Worm (Caenorhabditis elegans) whole organism, L4 larva: ENCODE results near the gene lin-15A.

Experiments
- F10B5.3 ChIP-seq: sonication (generic microtip); optimal IDR thresholded peaks from 2 replicates; lab custom pipeline; 2016; ENCODE audit warnings: mild to moderate bottlenecking, missing genetic modification characterization, missing compliant biosample characterization
- T20F7.1 ChIP-seq: fragments of 200-800 bp; sonication (Bioruptor generic); optimal IDR thresholded peaks from 2 replicates; lab custom pipeline; 2018; ENCODE audit warnings: mild to moderate bottlenecking, missing genetic modification characterization, missing compliant biosample characterization
- Y105C5A.15 ChIP-seq: fragments of 200-800 bp; sonication (Bioruptor generic); IDR thresholded peaks from 2 replicates; pipeline ENCODE4 v1.3.6; 2022; ENCODE audit warnings: missing genetic modification characterization, missing compliant biosample characterization
- ZK337.2 ChIP-seq: fragments of 200-800 bp; sonication (Bioruptor generic); IDR thresholded peaks from 2 replicates; pipeline ENCODE4 v1.3.6; 2022; ENCODE audit warnings: missing genetic modification reagents, missing genetic modification characterization, missing compliant biosample characterization
- aha-1 ChIP-seq: fragments of 150-350 bp; peaks from one replicate; lab custom pipeline; 2014; ENCODE audit warnings: missing biosample characterization, missing genetic modification characterization
- arid-1 ChIP-seq: fragments of 200-800 bp; sonication (Bioruptor generic); conservative IDR thresholded peaks from 2 replicates; pipeline ENCODE4 v1.3.6; 2022; ENCODE audit warnings: missing genetic modification reagents, missing genetic modification characterization, missing compliant biosample characterization
- attf-4 ChIP-seq: sonication (generic microtip); optimal IDR thresholded peaks from 3 replicates; lab custom pipeline; 2017; ENCODE audit warnings: missing biosample characterization, missing genetic modification characterization
- ceh-20 ChIP-seq: fragments of 200-800 bp; sonication (Bioruptor generic); IDR thresholded peaks from 2 replicates; pipeline ENCODE4 v1.3.6; 2022; ENCODE audit warnings: missing genetic modification reagents, missing genetic modification characterization, missing compliant biosample characterization
- ceh-28 ChIP-seq: fragments of 150-350 bp; optimal IDR thresholded peaks from 2 replicates; lab custom pipeline; 2014; ENCODE audit warnings: missing biosample characterization, missing genetic modification reagents, missing genetic modification characterization
- daf-16 ChIP-seq, 3 experiments: sonication (generic microtip); optimal IDR thresholded peaks; 2 replicates each; lab custom pipeline; 2016 to 2017; ENCODE audit warnings: missing genetic modification characterization in 3 of 3, missing genetic modification reagents in 3 of 3, mild to moderate bottlenecking in 2 of 3, missing compliant biosample characterization in 2 of 3, missing biosample characterization in 1 of 3, moderate library complexity in 1 of 3
- dmd-6 ChIP-seq: fragments of 200-800 bp; sonication (Bioruptor generic); IDR thresholded peaks from 2 replicates; pipeline ENCODE4 v1.3.6; 2022; ENCODE audit warnings: missing genetic modification reagents, missing genetic modification characterization, missing compliant biosample characterization
- dmd-8 ChIP-seq: fragments of 200-800 bp; sonication (Bioruptor generic); IDR thresholded peaks from 2 replicates; pipeline ENCODE4 v1.3.6; 2022; ENCODE audit warnings: missing genetic modification characterization, missing compliant biosample characterization
- duxl-1 ChIP-seq: sonication (generic microtip); optimal IDR thresholded peaks from 2 replicates; lab custom pipeline; 2016; ENCODE audit warnings: mild to moderate bottlenecking, missing genetic modification characterization, moderate library complexity, missing compliant biosample characterization; ENCODE audit not compliant: poor library complexity
- dve-1 ChIP-seq: sonication (generic microtip); optimal IDR thresholded peaks from 2 replicates; lab custom pipeline; 2017; ENCODE audit warnings: antibody characterized with exemption, mild to moderate bottlenecking, missing genetic modification characterization, missing compliant biosample characterization; ENCODE audit not compliant: insufficient read depth
- egl-27 ChIP-seq: sonication (generic microtip); optimal IDR thresholded peaks from 3 replicates; lab custom pipeline; 2017; ENCODE audit warnings: missing biosample characterization, missing genetic modification reagents, missing genetic modification characterization
- fos-1 ChIP-seq: fragments of 150-350 bp; optimal IDR thresholded peaks from 2 replicates; lab custom pipeline; 2014; ENCODE audit warnings: missing biosample characterization, missing genetic modification characterization
- hlh-11 ChIP-seq: fragments of 200-800 bp; sonication (Bioruptor generic); optimal IDR thresholded peaks from 2 replicates; lab custom pipeline; 2018; ENCODE audit warnings: mild to moderate bottlenecking, missing genetic modification characterization, missing compliant biosample characterization
- hlh-30 ChIP-seq: sonication (generic microtip); optimal IDR thresholded peaks from 2 replicates; lab custom pipeline; 2017; ENCODE audit warnings: antibody characterized with exemption, mild to moderate bottlenecking, missing genetic modification characterization, missing compliant biosample characterization; ENCODE audit not compliant: insufficient read depth
- lim-7 ChIP-seq: fragments of 200-800 bp; sonication (Bioruptor generic); IDR thresholded peaks from 2 replicates; pipeline ENCODE4 v1.3.6; 2022; ENCODE audit warnings: missing genetic modification characterization, missing compliant biosample characterization
- lin-1 ChIP-seq: fragments of 200-800 bp; sonication (Bioruptor generic); IDR thresholded peaks from 2 replicates; pipeline ENCODE4 v1.3.6; 2022; ENCODE audit warnings: missing genetic modification reagents, missing genetic modification characterization, missing compliant biosample characterization
- lin-13 ChIP-seq: fragments of 150-350 bp; optimal IDR thresholded peaks from 2 replicates; lab custom pipeline; 2014; ENCODE audit warnings: missing biosample characterization, missing genetic modification reagents, missing genetic modification characterization
- lsy-2 ChIP-seq, 2 experiments: fragments of 150-350 bp in 1 of 2; sonication (generic microtip) in 1 of 2; optimal IDR thresholded peaks; 2 replicates each; lab custom pipeline; 2014 to 2017; ENCODE audit warnings: missing biosample characterization in 2 of 2, missing genetic modification characterization in 2 of 2
- madf-5 ChIP-seq, 2 experiments: fragments of 200-800 bp; sonication (Bioruptor generic); IDR thresholded peaks; 2 replicates each; pipeline ENCODE4 v1.3.6; 2022; ENCODE audit warnings: missing compliant biosample characterization in 2 of 2, missing genetic modification characterization in 2 of 2
- mdl-1 ChIP-seq, 2 experiments: fragments of 150-350 bp in 1 of 2; sonication (generic microtip) in 1 of 2; optimal IDR thresholded peaks; 2 replicates each; lab custom pipeline; 2014 to 2017; ENCODE audit warnings: missing biosample characterization in 2 of 2, missing genetic modification characterization in 2 of 2
- mdt-29 ChIP-seq: fragments of 200-800 bp; sonication (Bioruptor generic); IDR thresholded peaks from 2 replicates; pipeline ENCODE4 v1.3.6; 2022; ENCODE audit warnings: missing genetic modification reagents, missing genetic modification characterization, missing compliant biosample characterization
- mep-1 ChIP-seq: fragments of 150-350 bp; sonication (generic microtip); optimal IDR thresholded peaks from 3 replicates; lab custom pipeline; 2014; ENCODE audit warnings: missing biosample characterization, missing genetic modification characterization
- mes-2 ChIP-seq: sonication (generic microtip); optimal IDR thresholded peaks from 2 replicates; lab custom pipeline; 2016; ENCODE audit warnings: missing genotype, mild to moderate bottlenecking, missing genetic modification characterization, missing compliant biosample characterization; ENCODE audit not compliant: poor library complexity, severe bottlenecking
- mxl-3 ChIP-seq: fragments of 200-800 bp; sonication (Bioruptor generic); optimal IDR thresholded peaks from 2 replicates; lab custom pipeline; 2018; ENCODE audit warnings: mild to moderate bottlenecking, missing genetic modification characterization, missing compliant biosample characterization
- nhr-10 ChIP-seq: fragments of 150-350 bp; optimal IDR thresholded peaks from 2 replicates; lab custom pipeline; 2014; ENCODE audit warnings: missing biosample characterization, missing genetic modification characterization
- nhr-102 ChIP-seq: sonication (generic microtip); optimal IDR thresholded peaks from 2 replicates; lab custom pipeline; 2016; ENCODE audit warnings: mild to moderate bottlenecking, missing genetic modification characterization, moderate library complexity, missing compliant biosample characterization
- nhr-11 ChIP-seq: fragments of 150-350 bp; optimal IDR thresholded peaks from 2 replicates; lab custom pipeline; 2014; ENCODE audit warnings: missing biosample characterization, missing genetic modification characterization
- nhr-25 ChIP-seq: sonication (generic microtip); optimal IDR thresholded peaks from 2 replicates; lab custom pipeline; 2017; ENCODE audit warnings: missing genetic modification characterization, mild to moderate bottlenecking, missing compliant biosample characterization, antibody characterized with exemption, moderate library complexity, borderline replicate concordance; ENCODE audit not compliant: insufficient read depth
- nhr-28 ChIP-seq: fragments of 150-350 bp; optimal IDR thresholded peaks from 2 replicates; lab custom pipeline; 2014; ENCODE audit warnings: missing biosample characterization, missing genetic modification characterization
- nhr-48 ChIP-seq: sonication (generic microtip); optimal IDR thresholded peaks from 2 replicates; lab custom pipeline; 2016; ENCODE audit warnings: mild to moderate bottlenecking, missing genetic modification characterization, missing compliant biosample characterization
- nhr-77 ChIP-seq: fragments of 150-350 bp; optimal IDR thresholded peaks from 2 replicates; lab custom pipeline; 2014; ENCODE audit warnings: missing biosample characterization, missing genetic modification characterization
- php-3 ChIP-seq: fragments of 200-800 bp; sonication (Bioruptor generic); IDR thresholded peaks from 2 replicates; pipeline ENCODE4 v1.3.6; 2022; ENCODE audit warnings: missing genetic modification reagents, missing genetic modification characterization, missing compliant biosample characterization
- pqm-1 ChIP-seq: sonication (generic microtip); optimal IDR thresholded peaks from 2 replicates; lab custom pipeline; 2017; ENCODE audit warnings: missing biosample characterization, missing genetic modification characterization
- rbr-2 ChIP-seq: sonication (generic microtip); optimal IDR thresholded peaks from 2 replicates; lab custom pipeline; 2016; ENCODE audit warnings: missing genotype, missing genetic modification characterization, missing compliant biosample characterization
- saeg-2 ChIP-seq: fragments of 200-800 bp; sonication (Bioruptor generic); IDR thresholded peaks from 2 replicates; pipeline ENCODE4 v1.3.6; 2022; ENCODE audit warnings: missing genetic modification reagents, missing genetic modification characterization, missing compliant biosample characterization
- snpc-1.2 ChIP-seq: fragments of 200-800 bp; sonication (Bioruptor generic); IDR thresholded peaks from 2 replicates; pipeline ENCODE4 v1.3.6; 2022; ENCODE audit warnings: missing genetic modification reagents, missing genetic modification characterization, missing compliant biosample characterization
- spr-1 ChIP-seq: sonication (generic microtip); optimal IDR thresholded peaks from 2 replicates; lab custom pipeline; 2016; ENCODE audit warnings: mild to moderate bottlenecking, missing genetic modification characterization, missing compliant biosample characterization
- spr-3 ChIP-seq: fragments of 200-800 bp; sonication (Bioruptor generic); optimal IDR thresholded peaks from 2 replicates; lab custom pipeline; 2018; ENCODE audit warnings: mild to moderate bottlenecking, missing genetic modification characterization, missing compliant biosample characterization
- tra-1 ChIP-seq: fragments of 200-800 bp; sonication (Bioruptor generic); IDR thresholded peaks from 2 replicates; pipeline ENCODE4 v1.3.6; 2022; ENCODE audit warnings: missing genetic modification reagents, missing genetic modification characterization, missing compliant biosample characterization
- unc-130 ChIP-seq: sonication (generic microtip); optimal IDR thresholded peaks from 2 replicates; lab custom pipeline; 2016; ENCODE audit warnings: missing genetic modification reagents, missing genetic modification characterization, missing compliant biosample characterization
- unc-62 ChIP-seq, 3 experiments: fragments of 150-350 bp in 1 of 3; sonication (generic microtip); optimal IDR thresholded peaks in 2 of 3; peaks in 1 of 3; 1 replicate in 1 of 3; 2 replicates in 2 of 3; lab custom pipeline; 2014 to 2017; ENCODE audit warnings: missing biosample characterization in 3 of 3, missing genetic modification characterization in 3 of 3, missing genetic modification reagents in 3 of 3, missing genotype in 1 of 3
- vab-7 ChIP-seq: fragments of 200-800 bp; sonication (Bioruptor generic); IDR thresholded peaks from 2 replicates; pipeline ENCODE4 v1.3.6; 2022; ENCODE audit warnings: missing genetic modification reagents, missing genetic modification characterization, missing compliant biosample characterization
- zfp-2 ChIP-seq: sonication (generic microtip); optimal IDR thresholded peaks from 2 replicates; lab custom pipeline; 2016; ENCODE audit warnings: mild to moderate bottlenecking, missing genetic modification characterization, missing compliant biosample characterization
- zip-11 ChIP-seq: fragments of 200-800 bp; sonication (Bioruptor generic); IDR thresholded peaks from 2 replicates; pipeline ENCODE4 v1.3.6; 2022; ENCODE audit warnings: missing genetic modification characterization, missing compliant biosample characterization
- zip-2 ChIP-seq: fragments of 150-350 bp; optimal IDR thresholded peaks from 2 replicates; lab custom pipeline; 2014; ENCODE audit warnings: missing biosample characterization, missing genetic modification characterization
- ztf-11 ChIP-seq: fragments of 150-350 bp; optimal IDR thresholded peaks from 2 replicates; lab custom pipeline; 2014; ENCODE audit warnings: missing biosample characterization, missing genetic modification characterization
- ztf-7 ChIP-seq: fragments of 150-350 bp; optimal IDR thresholded peaks from 2 replicates; lab custom pipeline; 2014; ENCODE audit warnings: missing biosample characterization, missing genetic modification characterization

Gene lin-15A

DNA sequence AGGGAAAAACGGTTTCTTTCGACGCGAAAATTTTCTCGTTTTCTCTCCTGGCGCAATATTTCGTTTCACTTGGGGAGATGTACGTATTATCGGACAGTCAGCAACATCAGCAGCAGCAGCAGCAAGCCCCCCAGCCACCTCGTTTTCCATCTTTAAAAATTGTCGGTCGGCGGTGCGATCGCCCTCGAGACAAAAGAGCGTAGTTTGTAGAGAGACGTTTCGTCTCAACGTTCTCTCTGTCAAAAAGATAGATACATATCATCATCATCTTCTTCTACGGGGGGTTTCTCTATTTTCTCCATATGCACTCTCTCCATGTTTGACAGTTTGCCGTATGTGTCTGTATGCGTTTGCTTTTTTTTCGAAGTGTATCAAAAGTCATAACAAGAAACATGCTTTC, 22.2 kb upstream of the lin-15A start:
- TF ChIP-seq ztf-11 (no peak), unc-130 (GFP tag; lab: Kevin White, UChicago) (no peak), tra-1 (GFP tag; lab: Robert Waterston, UW) (peak; percentile 68; the same call in 1 of the 2 replicates), ceh-20 (no peak), nhr-25 (tag; lab: Kevin White, UChicago) (peak; percentile 49), arid-1 (no peak), mdl-1 (tag; optimal IDR thresholded peaks at IDR 0.05; lab: Kevin White, UChicago) (peak; percentile 85 to 90), fos-1 (tag; lab: Kevin White, UChicago) (no peak), saeg-2 (no peak), snpc-1.2 (GFP tag; lab: Robert Waterston, UW) (no peak), lsy-2 (tag; optimal IDR thresholded peaks at IDR 0.05; lab: Kevin White, UChicago) (peak in 1 of 2 experiments; percentile 55), T20F7.1 (GFP tag; lab: Kevin White, UChicago) (no peak), spr-1 (tag; lab: Kevin White, UChicago) (no peak), zfp-2 (tag; lab: Kevin White, UChicago) (no peak), mxl-3 (peak; percentile 83), hlh-11 (tag; lab: Kevin White, UChicago) (peak; percentile 89), ZK337.2 (GFP tag; lab: Robert Waterston, UW) (no peak), mdt-29 (GFP tag; lab: Robert Waterston, UW) (no peak), nhr-102 (no peak), Y105C5A.15 (GFP tag; lab: Robert Waterston, UW) (no peak), mep-1 (tag; lab: Kevin White, UChicago) (peak; percentile 58), daf-16 (GFP tag; optimal IDR thresholded peaks at IDR 0.05; lab: Kevin White, UChicago) (no peak), daf-16 (tag; optimal IDR thresholded peaks at IDR 0.05; lab: Kevin White, UChicago) (peak; percentile 54), attf-4 (no peak), php-3 (GFP tag; lab: Robert Waterston, UW) (no peak), zip-11 (GFP tag; lab: Robert Waterston, UW) (no peak), nhr-77 (tag; lab: Kevin White, UChicago) (peak; percentile 70), hlh-30 (peak; percentile 88), unc-62 (GFP tag; optimal IDR thresholded peaks at IDR 0.05 in 1 of 2; lab: Kevin White, UChicago) (no peak), unc-62 (tag; optimal IDR thresholded peaks at IDR 0.05; lab: Kevin White, UChicago) (no peak), dve-1 (tag; lab: Kevin White, UChicago) (peak; percentile 70), lim-7 (no peak), dmd-8 (GFP tag; lab: Robert Waterston, UW) (no peak), pqm-1 (tag; lab: Kevin White, UChicago) (peak; percentile 43), nhr-11 (tag; lab: Kevin White, UChicago) (no peak), nhr-48 (tag; lab: Kevin White, UChicago) (peak; percentile 96), mes-2 (peak; percentile 43), ceh-28 (tag; lab: Kevin White, UChicago) (no peak), dmd-6 (GFP tag; lab: Robert Waterston, UW) (peak; percentile 93), egl-27 (tag; lab: Kevin White, UChicago) (no peak), lin-1 (GFP tag; lab: Robert Waterston, UW) (no peak), F10B5.3 (tag; lab: Kevin White, UChicago) (no peak), duxl-1 (tag; lab: Kevin White, UChicago) (no peak), aha-1 (tag; lab: Kevin White, UChicago) (peak; percentile 85), zip-2 (no peak), nhr-10 (tag; lab: Kevin White, UChicago) (peak; percentile 89), spr-3 (GFP tag; lab: Kevin White, UChicago) (no peak), ztf-7 (tag; lab: Kevin White, UChicago) (no peak), madf-5 (GFP tag; IDR thresholded peaks at IDR 0.05; lab: Robert Waterston, UW) (no peak), vab-7 (no peak), nhr-28 (tag; lab: Kevin White, UChicago) (peak; percentile 93), rbr-2 (tag; lab: Kevin White, UChicago) (no peak), lin-13 (GFP tag; lab: Kevin White, UChicago) (no peak)
